Worm (Caenorhabditis elegans): ENCODE measurements around the gene hsp-3.

DNA sequence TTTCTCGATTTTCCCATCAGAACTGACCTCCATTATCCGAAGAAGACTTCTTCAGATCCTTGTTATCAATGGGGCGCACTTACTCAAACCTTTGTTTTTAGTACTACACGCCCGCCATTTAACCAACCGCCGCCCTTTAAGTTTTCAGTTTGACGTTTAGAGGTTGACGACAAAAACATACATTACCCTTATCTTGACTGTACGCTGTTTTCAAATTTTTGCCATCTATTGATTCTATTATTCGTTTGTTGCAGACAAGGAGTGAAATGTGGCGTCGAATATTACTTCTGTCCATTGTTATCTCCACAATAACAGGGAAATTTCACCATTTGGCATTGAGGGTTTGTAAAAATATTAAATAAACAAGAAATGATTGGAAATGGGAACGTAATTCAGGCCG, 1.1 kb upstream of the hsp-3 start, which contains the start of gene C15H9.5:
- TF ChIP-seq dao-5 (tag; optimal IDR thresholded peaks at IDR 0.05) (no peak), W03F9.2 (tag; optimal IDR thresholded peaks at IDR 0.05) (no peak), him-1 (tag; optimal IDR thresholded peaks at IDR 0.05) (no peak)

Measured in whole organism, L4/young adult.